Worm (Caenorhabditis elegans) whole organism, mixed stage, embryonic: ENCODE data around the gene C10A4.1.

Experiments
- lin-13 ChIP-seq: fragments of 150-350 bp; optimal IDR thresholded peaks from 2 replicates; lab custom pipeline; 2014; ENCODE audit warnings: missing biosample characterization, missing genetic modification characterization
- mep-1 ChIP-seq: fragments of 150-350 bp; optimal IDR thresholded peaks from 2 replicates; lab custom pipeline; 2017; ENCODE audit warnings: missing biosample characterization, missing genetic modification reagents, missing genetic modification characterization, inconsistent platforms
- nhr-12 ChIP-seq: fragments of 150-350 bp; optimal IDR thresholded peaks from 2 replicates; lab custom pipeline; 2014; ENCODE audit warnings: missing biosample characterization, missing genetic modification characterization
- pha-4 ChIP-seq: fragments of 150-350 bp; optimal IDR thresholded peaks from 2 replicates; lab custom pipeline; 2018; ENCODE audit warnings: missing biosample characterization, missing genetic modification reagents, missing genetic modification characterization
- ztf-11 ChIP-seq: fragments of 150-350 bp; optimal IDR thresholded peaks from 2 replicates; lab custom pipeline; 2014; ENCODE audit warnings: missing biosample characterization, missing genetic modification characterization

- TF ChIP-seq ztf-11 (tag; lab: Kevin White, UChicago) (no peak), lin-13 (tag; lab: Kevin White, UChicago) (no peak), nhr-12 (no peak), mep-1 (tag; lab: Kevin White, UChicago) (no peak), pha-4 (no peak)
Measured at ce11 chrX:7446485-7446884, 30.3 kb downstream of the C10A4.1 start.
